Worm (Caenorhabditis elegans) whole organism, young adult: ENCODE data around the gene R13H4.6.
A peak's percentile ranks its signal among the peaks of the same experiment; 100 is the strongest.

Source experiments
- B0336.3 ChIP-seq: fragments of 200-800 bp; sonication (Bioruptor generic); IDR thresholded peaks from 2 replicates; pipeline ENCODE4 v1.3.6; 2022; ENCODE audit warnings: missing genetic modification characterization, missing compliant biosample characterization
- C06A6.2 ChIP-seq: fragments of 200-800 bp; sonication (Bioruptor generic); conservative IDR thresholded peaks from 2 replicates; pipeline ENCODE4 v1.3.6; 2022; ENCODE audit warnings: missing genetic modification characterization, missing compliant biosample characterization
- C17E4.6 ChIP-seq: fragments of 200-800 bp; sonication (Bioruptor generic); IDR thresholded peaks from 2 replicates; pipeline ENCODE4 v1.3.6; 2022; ENCODE audit warnings: missing genetic modification reagents, missing genetic modification characterization, missing compliant biosample characterization
- F10E7.11 ChIP-seq: sonication (generic microtip); optimal IDR thresholded peaks from 2 replicates; lab custom pipeline; 2017; ENCODE audit warnings: mild to moderate bottlenecking, missing genetic modification characterization, moderate library complexity, missing compliant biosample characterization
- F22D6.2 ChIP-seq: sonication (generic microtip); optimal IDR thresholded peaks from 2 replicates; lab custom pipeline; 2016; ENCODE audit warnings: mild to moderate bottlenecking, missing genetic modification characterization, missing compliant biosample characterization
- K11D2.4 ChIP-seq: fragments of 200-800 bp; sonication (Bioruptor generic); IDR thresholded peaks from 2 replicates; pipeline ENCODE4 v1.3.6; 2022; ENCODE audit warnings: missing genetic modification reagents, missing genetic modification characterization, missing compliant biosample characterization
- T26A5.8 ChIP-seq: sonication (generic microtip); optimal IDR thresholded peaks from 2 replicates; lab custom pipeline; 2016; ENCODE audit warnings: missing genetic modification characterization, missing compliant biosample characterization
- Y53G8AR.9 ChIP-seq: fragments of 200-800 bp; sonication (Bioruptor generic); conservative IDR thresholded peaks from 2 replicates; pipeline ENCODE4 v1.3.6; 2022; ENCODE audit warnings: missing genetic modification reagents, missing genetic modification characterization, missing compliant biosample characterization
- Y67H2A.10 ChIP-seq: fragments of 200-800 bp; sonication (Bioruptor generic); conservative IDR thresholded peaks from 2 replicates; pipeline ENCODE4 v1.3.6; 2022; ENCODE audit warnings: missing genetic modification reagents, missing genetic modification characterization, missing compliant biosample characterization
- akir-1 ChIP-seq: fragments of 200-800 bp; sonication (Bioruptor generic); optimal IDR thresholded peaks from 2 replicates; lab custom pipeline; 2018; ENCODE audit warnings: mild to moderate bottlenecking, missing genetic modification characterization, moderate library complexity, missing compliant biosample characterization
- ama-1 ChIP-seq, 3 experiments: fragments of 150-350 bp in 1 of 3; sonication (generic microtip) in 2 of 3; optimal IDR thresholded peaks; 2 replicates each; lab custom pipeline; 2014 to 2018; ENCODE audit warnings: missing biosample characterization in 2 of 3, missing genetic modification characterization in 2 of 3, missing genetic modification reagents in 2 of 3
- cebp-1 ChIP-seq, 2 experiments: fragments of 200-800 bp in 1 of 2; sonication (Bioruptor generic) in 1 of 2; sonication (generic microtip) in 1 of 2; IDR thresholded peaks in 1 of 2; optimal IDR thresholded peaks in 1 of 2; 2 replicates each; pipeline versions ENCODE4 v1.3.6 to Lab custom; 2017 to 2022; ENCODE audit warnings: missing compliant biosample characterization in 2 of 2, missing genetic modification characterization in 2 of 2, mild to moderate bottlenecking in 1 of 2, missing genetic modification reagents in 1 of 2, moderate library complexity in 1 of 2
- ceh-100 ChIP-seq: fragments of 200-800 bp; sonication (Bioruptor generic); IDR thresholded peaks from 2 replicates; pipeline ENCODE4 v1.3.6; 2022; ENCODE audit warnings: missing genetic modification reagents, missing genetic modification characterization, missing compliant biosample characterization
- ceh-40 ChIP-seq: fragments of 200-800 bp; sonication (Bioruptor generic); IDR thresholded peaks from 2 replicates; pipeline ENCODE4 v1.3.6; 2022; ENCODE audit warnings: missing genetic modification characterization, missing compliant biosample characterization
- ceh-79 ChIP-seq: sonication (generic microtip); optimal IDR thresholded peaks from 2 replicates; lab custom pipeline; 2017; ENCODE audit warnings: mild to moderate bottlenecking, missing genetic modification characterization, missing compliant biosample characterization
- dox-1 ChIP-seq: fragments of 200-800 bp; sonication (Bioruptor generic); IDR thresholded peaks from 2 replicates; pipeline ENCODE4 v1.3.6; 2022; ENCODE audit warnings: missing genetic modification reagents, missing genetic modification characterization, missing compliant biosample characterization
- efl-1 ChIP-seq: fragments of 150-350 bp; optimal IDR thresholded peaks from 2 replicates; lab custom pipeline; 2014; ENCODE audit warnings: missing biosample characterization, missing genetic modification reagents, missing genetic modification characterization
- ets-4 ChIP-seq: fragments of 200-800 bp; sonication (Bioruptor generic); optimal IDR thresholded peaks from 2 replicates; lab custom pipeline; 2018; ENCODE audit warnings: mild to moderate bottlenecking, missing genetic modification characterization, missing compliant biosample characterization
- hmg-20 ChIP-seq: fragments of 200-800 bp; sonication (Bioruptor generic); IDR thresholded peaks from 2 replicates; pipeline ENCODE4 v1.3.6; 2022; ENCODE audit warnings: missing genetic modification reagents, missing genetic modification characterization, missing compliant biosample characterization
- hsf-1 ChIP-seq: fragments of 200-800 bp; sonication (Bioruptor generic); IDR thresholded peaks from 2 replicates; pipeline ENCODE4 v1.3.6; 2022; ENCODE audit warnings: missing genetic modification reagents, missing genetic modification characterization, missing compliant biosample characterization
- lin-35 ChIP-seq, 3 experiments: fragments of 150-350 bp in 2 of 3; sonication (generic microtip) in 1 of 3; optimal IDR thresholded peaks; 2 replicates each; lab custom pipeline; 2014 to 2018; ENCODE audit warnings: missing biosample characterization in 3 of 3, missing genetic modification characterization in 3 of 3, missing genetic modification reagents in 3 of 3
- lin-40 ChIP-seq: sonication (generic microtip); optimal IDR thresholded peaks from 2 replicates; lab custom pipeline; 2016; ENCODE audit warnings: missing genetic modification characterization, mild to moderate bottlenecking, missing compliant biosample characterization, missing genotype, missing genetic modification reagents
- lir-1 ChIP-seq: fragments of 200-800 bp; sonication (Bioruptor generic); conservative IDR thresholded peaks from 2 replicates; pipeline ENCODE4 v1.3.6; 2022; ENCODE audit warnings: missing genetic modification reagents, missing genetic modification characterization, missing compliant biosample characterization
- lsl-1 ChIP-seq: fragments of 200-800 bp; sonication (Bioruptor generic); optimal IDR thresholded peaks from 2 replicates; lab custom pipeline; 2018; ENCODE audit warnings: mild to moderate bottlenecking, missing genetic modification characterization, moderate library complexity, missing compliant biosample characterization
- lsy-27 ChIP-seq: sonication (generic microtip); optimal IDR thresholded peaks from 2 replicates; lab custom pipeline; 2017; ENCODE audit warnings: missing genetic modification characterization, mild to moderate bottlenecking, missing compliant biosample characterization, antibody characterized with exemption, missing genotype, borderline replicate concordance; ENCODE audit not compliant: insufficient read depth
- mxl-1 ChIP-seq: sonication (generic microtip); optimal IDR thresholded peaks from 2 replicates; lab custom pipeline; 2016; ENCODE audit warnings: missing genetic modification characterization, missing compliant biosample characterization
- nfya-1 ChIP-seq: sonication (generic microtip); optimal IDR thresholded peaks from 2 replicates; lab custom pipeline; 2017; ENCODE audit warnings: antibody characterized with exemption, missing compliant biosample characterization, missing genetic modification characterization, borderline replicate concordance; ENCODE audit not compliant: insufficient read depth
- nfya-2 ChIP-seq: fragments of 200-800 bp; sonication (Bioruptor generic); IDR thresholded peaks from 2 replicates; pipeline ENCODE4 v1.3.6; 2022; ENCODE audit warnings: missing genetic modification reagents, missing genetic modification characterization, missing compliant biosample characterization
- nhr-120 ChIP-seq: fragments of 200-800 bp; sonication (Bioruptor generic); IDR thresholded peaks from 2 replicates; pipeline ENCODE4 v1.3.6; 2022; ENCODE audit warnings: missing genetic modification characterization, missing compliant biosample characterization
- pbrm-1 ChIP-seq: fragments of 200-800 bp; sonication (Bioruptor generic); IDR thresholded peaks from 2 replicates; pipeline ENCODE4 v1.3.6; 2022; ENCODE audit warnings: missing genetic modification reagents, missing genetic modification characterization, missing compliant biosample characterization
- rcor-1 ChIP-seq: fragments of 200-800 bp; sonication (Bioruptor generic); IDR thresholded peaks from 2 replicates; pipeline ENCODE4 v1.3.6; 2022; ENCODE audit warnings: missing genetic modification reagents, missing genetic modification characterization, missing compliant biosample characterization
- rec-8 ChIP-seq, 2 experiments: sonication (generic microtip); optimal IDR thresholded peaks; 2 replicates each; lab custom pipeline; 2016; ENCODE audit warnings: mild to moderate bottlenecking in 2 of 2, missing genetic modification characterization in 2 of 2, missing genetic modification reagents in 2 of 2, missing genotype in 2 of 2, missing biosample characterization in 1 of 2, missing compliant biosample characterization in 1 of 2, moderate library complexity in 1 of 2
- repo-1 ChIP-seq: sonication (generic microtip); optimal IDR thresholded peaks from 2 replicates; lab custom pipeline; 2017; ENCODE audit warnings: mild to moderate bottlenecking, missing genetic modification characterization, missing compliant biosample characterization
- snpc-3.4 ChIP-seq: sonication (generic microtip); optimal IDR thresholded peaks from 2 replicates; lab custom pipeline; 2017; ENCODE audit warnings: missing genetic modification characterization, mild to moderate bottlenecking, missing compliant biosample characterization, antibody characterized with exemption, moderate library complexity, missing genotype, missing genetic modification reagents
- tbp1 ChIP-seq: fragments of 200-800 bp; sonication (Bioruptor generic); optimal IDR thresholded peaks from 2 replicates; lab custom pipeline; 2018; ENCODE audit warnings: mild to moderate bottlenecking, missing genetic modification characterization, missing compliant biosample characterization
- unc-130 ChIP-seq: sonication (generic microtip); optimal IDR thresholded peaks from 2 replicates; lab custom pipeline; 2016; ENCODE audit warnings: missing genetic modification reagents, missing genetic modification characterization, missing compliant biosample characterization

Gene R13H4.6

ce11 chrV:11854905-11855304 lies 8.0 kb upstream of the R13H4.6 start:
- TF ChIP-seq nfya-1 (tag; lab: Kevin White, UChicago) (no peak), hsf-1 (GFP tag; lab: Robert Waterston, UW) (no peak), akir-1 (GFP tag; lab: Kevin White, UChicago) (no peak), dox-1 (no peak), lin-35 (GFP tag; optimal IDR thresholded peaks at IDR 0.05; lab: Kevin White, UChicago) (no peak), ceh-40 (GFP tag; lab: Robert Waterston, UW) (no peak), ceh-100 (no peak), Y53G8AR.9 (GFP tag; lab: Robert Waterston, UW) (no peak), nfya-2 (no peak), nhr-120 (GFP tag; lab: Robert Waterston, UW) (no peak), B0336.3 (GFP tag; lab: Robert Waterston, UW) (no peak), tbp1 (no peak), hmg-20 (no peak), rec-8 (tag; optimal IDR thresholded peaks at IDR 0.05; lab: Kevin White, UChicago) (no peak)
- TF ChIP-seq, all 124 proteins: peak for 0

ce11 chrV:11856022-11856421 lies 6.9 kb upstream of the R13H4.6 start:
- TF ChIP-seq lir-1 (no peak), F22D6.2 (tag; lab: Kevin White, UChicago) (no peak), ets-4 (no peak), K11D2.4 (GFP tag; lab: Robert Waterston, UW) (no peak), mxl-1 (tag; lab: Kevin White, UChicago) (no peak), ceh-79 (no peak), lsl-1 (GFP tag; lab: Kevin White, UChicago) (no peak), snpc-3.4 (tag; lab: Kevin White, UChicago) (no peak), unc-130 (GFP tag; lab: Kevin White, UChicago) (no peak), pbrm-1 (GFP tag; lab: Robert Waterston, UW) (no peak), C06A6.2 (GFP tag; lab: Robert Waterston, UW) (no peak), T26A5.8 (tag; lab: Kevin White, UChicago) (no peak), F10E7.11 (no peak), cebp-1 (GFP tag; IDR thresholded peaks at IDR 0.05; lab: Robert Waterston, UW) (no peak), cebp-1 (tag; optimal IDR thresholded peaks at IDR 0.05; lab: Kevin White, UChicago) (no peak), rcor-1 (no peak), lsy-27 (tag; lab: Kevin White, UChicago) (no peak), Y67H2A.10 (no peak), efl-1 (no peak), C17E4.6 (GFP tag; lab: Robert Waterston, UW) (no peak), repo-1 (tag; lab: Kevin White, UChicago) (no peak)

- TF ChIP-seq lin-40 (tag; lab: Kevin White, UChicago) (peak; percentile 17), ama-1 (optimal IDR thresholded peaks at IDR 0.05; lab: Kevin White, UChicago) (no peak), ama-1 (GFP tag; optimal IDR thresholded peaks at IDR 0.05; lab: Kevin White, UChicago) (no peak)
- TF ChIP-seq, all 124 proteins: peak for 1
These were observed 5.2 kb upstream of the R13H4.6 start for ce11 chrV:11857756-11858155.
